Fruit fly (Drosophila melanogaster): ENCODE results near the gene janA.
A peak's percentile ranks its signal among the peaks of the same experiment; 100 is the strongest.

The janA gene

dm6 chr3R:30021559-30022451 is 17.5 kb downstream of the janA start, which contains the start of gene Mgat2:
Mgat2 (minus strand) TSS chr3R:30022221.
- TF ChIP-seq CG13204 (GFP tag; optimal IDR thresholded peaks at IDR 0.05) (peak; percentile 98), D1 (tag; optimal IDR thresholded peaks at IDR 0.05) (no peak), CG17806 (tag; optimal IDR thresholded peaks at IDR 0.05) (peak; percentile 2), CG4496 (GFP tag; IDR thresholded peaks at IDR 0.05) (peak; percentile 61; the same call in 2 of the 3 replicates), Snoo (tag; optimal IDR thresholded peaks at IDR 0.05) (peak; percentile 17), CG12605 (GFP tag; IDR thresholded peaks at IDR 0.05) (peak; percentile 47), CG8301 (tag; optimal IDR thresholded peaks at IDR 0.05) (no peak), Ets98B (GFP tag; IDR thresholded peaks at IDR 0.05) (peak; percentile 65; the same call in 1 of the 2 replicates)

- TF ChIP-seq CG17806 (tag; optimal IDR thresholded peaks at IDR 0.05): peak; percentile 8
- TF ChIP-seq D1 (tag; optimal IDR thresholded peaks at IDR 0.05): no peak
- peak; percentile 57 for TF ChIP-seq Ets98B (GFP tag; IDR thresholded peaks at IDR 0.05)
- peak; percentile 44 for TF ChIP-seq CG8301 (tag; optimal IDR thresholded peaks at IDR 0.05)
- no peak for TF ChIP-seq CG14655 (GFP tag; optimal IDR thresholded peaks at IDR 0.05)
- TF ChIP-seq CG34367 (tag; optimal IDR thresholded peaks at IDR 0.05): no peak
- TF ChIP-seq CG8159 (tag; optimal IDR thresholded peaks at IDR 0.05): peak; percentile 27
- TF ChIP-seq rn (GFP tag; IDR thresholded peaks at IDR 0.05): 0 out of 2 replicates have a peak, but pooled peaks have one; percentile 21
- TF ChIP-seq Snoo (tag; optimal IDR thresholded peaks at IDR 0.05): no peak
- no peak for TF ChIP-seq gl (tag; optimal IDR thresholded peaks at IDR 0.05)
- TF ChIP-seq CG4496 (GFP tag; IDR thresholded peaks at IDR 0.05): peak; percentile 64; the same call in 2 of the 3 replicates
- TF ChIP-seq CG32121 (GFP tag; IDR thresholded peaks at IDR 0.05): peak; percentile 73
- no peak for TF ChIP-seq CG10348 (GFP tag; IDR thresholded peaks at IDR 0.05)
- no peak for TF ChIP-seq Pif1A (GFP tag; optimal IDR thresholded peaks at IDR 0.05)
- TF ChIP-seq fd96Ca (GFP tag; IDR thresholded peaks at IDR 0.05): peak; percentile 37; the same call in 1 of the 3 replicates
- no peak for TF ChIP-seq Pif1B (GFP tag; optimal IDR thresholded peaks at IDR 0.05)
- no peak for TF ChIP-seq EcR (GFP tag; optimal IDR thresholded peaks at IDR 0.05)
- TF ChIP-seq CG9948 (tag; optimal IDR thresholded peaks at IDR 0.05): peak; percentile 20
- TF ChIP-seq CG15710 (tag; optimal IDR thresholded peaks at IDR 0.05): peak; percentile 9
- no peak for TF ChIP-seq CG12605 (GFP tag; IDR thresholded peaks at IDR 0.05)
- TF ChIP-seq CG13204 (GFP tag; optimal IDR thresholded peaks at IDR 0.05): no peak
Observed at dm6 chr3R:30021009-30021408, 18.3 kb downstream of the janA start.

dm6 chr3R:30014977-30015514 is 24.3 kb downstream of the janA start, which contains the start of gene CG7920:
CG7920 (minus strand) TSS chr3R:30015284.
- TF ChIP-seq Pif1B (GFP tag; optimal IDR thresholded peaks at IDR 0.05) (no peak), Pif1A (GFP tag; optimal IDR thresholded peaks at IDR 0.05) (no peak), CG8301 (tag; optimal IDR thresholded peaks at IDR 0.05) (peak; percentile 6), CG13204 (GFP tag; optimal IDR thresholded peaks at IDR 0.05) (peak; percentile 45), rn (GFP tag; IDR thresholded peaks at IDR 0.05) (no peak), CG34367 (tag; optimal IDR thresholded peaks at IDR 0.05) (peak; percentile 7), CG4496 (GFP tag; IDR thresholded peaks at IDR 0.05) (0 out of 3 replicates have a peak, but pooled peaks have one; percentile 36), D1 (tag; optimal IDR thresholded peaks at IDR 0.05) (no peak), CG15710 (tag; optimal IDR thresholded peaks at IDR 0.05) (no peak), fd96Ca (GFP tag; IDR thresholded peaks at IDR 0.05) (no peak), CG8159 (tag; optimal IDR thresholded peaks at IDR 0.05) (no peak), CG14655 (GFP tag; optimal IDR thresholded peaks at IDR 0.05) (no peak), gl (tag; optimal IDR thresholded peaks at IDR 0.05) (no peak), Snoo (tag; optimal IDR thresholded peaks at IDR 0.05) (no peak), EcR (GFP tag; optimal IDR thresholded peaks at IDR 0.05) (no peak), CG10348 (GFP tag; IDR thresholded peaks at IDR 0.05) (no peak), CG9948 (tag; optimal IDR thresholded peaks at IDR 0.05) (no peak), CG12605 (GFP tag; IDR thresholded peaks at IDR 0.05) (peak; percentile 44; the same call in 1 of the 2 replicates), CG32121 (GFP tag; IDR thresholded peaks at IDR 0.05) (0 out of 2 replicates have a peak, but pooled peaks have one; percentile 24), CG17806 (tag; optimal IDR thresholded peaks at IDR 0.05) (peak; percentile 6), Ets98B (GFP tag; IDR thresholded peaks at IDR 0.05) (peak; percentile 40; the same call in 1 of the 2 replicates)

- no peak for TF ChIP-seq CG32121 (GFP tag; IDR thresholded peaks at IDR 0.05)
- TF ChIP-seq CG15710 (tag; optimal IDR thresholded peaks at IDR 0.05): no peak
- TF ChIP-seq CG9948 (tag; optimal IDR thresholded peaks at IDR 0.05): no peak
- no peak for TF ChIP-seq CG12605 (GFP tag; IDR thresholded peaks at IDR 0.05)
- TF ChIP-seq rn (GFP tag; IDR thresholded peaks at IDR 0.05): no peak
- TF ChIP-seq gl (tag; optimal IDR thresholded peaks at IDR 0.05): no peak
Observed at dm6 chr3R:30014480-30014879, 24.9 kb downstream of the janA start.

- peak; percentile 23 for TF ChIP-seq CG34367 (tag; optimal IDR thresholded peaks at IDR 0.05)
- peak; percentile 87 for TF ChIP-seq CG12605 (GFP tag; IDR thresholded peaks at IDR 0.05)
- peak; percentile 58 for TF ChIP-seq CG14655 (GFP tag; optimal IDR thresholded peaks at IDR 0.05)
- peak; percentile 76 for TF ChIP-seq Pif1A (GFP tag; optimal IDR thresholded peaks at IDR 0.05)
- peak; percentile 47 for TF ChIP-seq CG17806 (tag; optimal IDR thresholded peaks at IDR 0.05)
- TF ChIP-seq EcR (GFP tag; optimal IDR thresholded peaks at IDR 0.05): no peak
- no peak for TF ChIP-seq D1 (tag; optimal IDR thresholded peaks at IDR 0.05)
- TF ChIP-seq gl (tag; optimal IDR thresholded peaks at IDR 0.05): peak; percentile 94
- peak; percentile 3 for TF ChIP-seq Snoo (tag; optimal IDR thresholded peaks at IDR 0.05)
- TF ChIP-seq CG8301 (tag; optimal IDR thresholded peaks at IDR 0.05): peak; percentile 48
- TF ChIP-seq CG8159 (tag; optimal IDR thresholded peaks at IDR 0.05): peak; percentile 40
- TF ChIP-seq CG9948 (tag; optimal IDR thresholded peaks at IDR 0.05): no peak
- no peak for TF ChIP-seq rn (GFP tag; IDR thresholded peaks at IDR 0.05)
- peak; percentile 64 for TF ChIP-seq Pif1B (GFP tag; optimal IDR thresholded peaks at IDR 0.05)
- peak; percentile 78 for TF ChIP-seq CG13204 (GFP tag; optimal IDR thresholded peaks at IDR 0.05)
- no peak; the same call in 1 of the 2 replicates for TF ChIP-seq CG32121 (GFP tag; IDR thresholded peaks at IDR 0.05)
- peak; percentile 77 for TF ChIP-seq Ets98B (GFP tag; IDR thresholded peaks at IDR 0.05)
- TF ChIP-seq CG15710 (tag; optimal IDR thresholded peaks at IDR 0.05): peak; percentile 18
- TF ChIP-seq fd96Ca (GFP tag; IDR thresholded peaks at IDR 0.05): peak; percentile 39; the same call in 2 of the 3 replicates
- TF ChIP-seq CG10348 (GFP tag; IDR thresholded peaks at IDR 0.05): no peak
- peak; percentile 54; the same call in 1 of the 3 replicates for TF ChIP-seq CG4496 (GFP tag; IDR thresholded peaks at IDR 0.05)
Observed at dm6 chr3R:30013909-30014308, 25.4 kb downstream of the janA start.
